Fruit fly (Drosophila melanogaster) whole organism, embryonic: ENCODE data around the gene Atg6.

Experiments
- Aef1 ChIP-seq: fragments of 200-800 bp; sonication (Bioruptor generic); IDR thresholded peaks from 3 replicates; pipeline ENCODE4 v1.3.6; 2022; ENCODE audit warnings: missing biosample characterization, missing genetic modification characterization
- Asciz ChIP-seq: fragments of 200-800 bp; sonication (Bioruptor generic); optimal IDR thresholded peaks from 2 replicates; lab custom pipeline; 2017; ENCODE audit warnings: missing biosample characterization, mild to moderate bottlenecking, missing genetic modification characterization, missing genetic modification reagents
- C15 ChIP-seq: fragments of 200-800 bp; sonication (Bioruptor generic); IDR thresholded peaks from 3 replicates; pipeline ENCODE4 v1.3.6; 2022; ENCODE audit warnings: missing biosample characterization, missing genetic modification characterization
- CG10267 ChIP-seq: fragments of 200-800 bp; sonication (Bioruptor generic); optimal IDR thresholded peaks from 2 replicates; lab custom pipeline; 2018; ENCODE audit warnings: missing biosample characterization, mild to moderate bottlenecking, missing genetic modification characterization, moderate library complexity
- CG10366 ChIP-seq: fragments of 200-800 bp; sonication (Bioruptor generic); IDR thresholded peaks from 2 replicates; pipeline ENCODE4 v1.3.6; 2022; ENCODE audit warnings: missing biosample characterization, missing genetic modification characterization
- CG12236 ChIP-seq: fragments of 200-800 bp; sonication (Bioruptor generic); optimal IDR thresholded peaks from 2 replicates; lab custom pipeline; 2016; ENCODE audit warnings: missing biosample characterization, missing genetic modification characterization
- CG1233 ChIP-seq: fragments of 200-800 bp; sonication (Bioruptor generic); optimal IDR thresholded peaks from 4 replicates; lab custom pipeline; 2018; ENCODE audit warnings: missing biosample characterization, mild to moderate bottlenecking, missing genetic modification characterization
- CG12659 ChIP-seq: fragments of 200-800 bp; sonication (Bioruptor generic); optimal IDR thresholded peaks from 3 replicates; lab custom pipeline; 2017; ENCODE audit warnings: mild to moderate bottlenecking, missing biosample characterization, missing genetic modification reagents, missing genetic modification characterization
- CG14441 ChIP-seq: fragments of 200-800 bp; sonication (Bioruptor generic); IDR thresholded peaks from 2 replicates; pipeline ENCODE4 v1.3.6; 2022; ENCODE audit warnings: missing biosample characterization, missing genetic modification characterization
- CG1603 ChIP-seq: fragments of 200-800 bp; sonication (Bioruptor generic); optimal IDR thresholded peaks from 2 replicates; lab custom pipeline; 2019; ENCODE audit warnings: missing biosample characterization, mild to moderate bottlenecking, missing genetic modification characterization, moderate library complexity
- CG17186 ChIP-seq: fragments of 200-800 bp; sonication (Bioruptor generic); optimal IDR thresholded peaks from 3 replicates; lab custom pipeline; 2017; ENCODE audit warnings: missing biosample characterization, missing genetic modification reagents, missing genetic modification characterization
- CG17912 ChIP-seq: fragments of 200-800 bp; sonication (Bioruptor generic); optimal IDR thresholded peaks from 2 replicates; lab custom pipeline; 2018; ENCODE audit warnings: missing biosample characterization, mild to moderate bottlenecking, missing genetic modification characterization
- CG2889 ChIP-seq: fragments of 200-800 bp; sonication (Bioruptor generic); IDR thresholded peaks from 3 replicates; pipeline ENCODE4 v1.3.6; 2022; ENCODE audit warnings: missing biosample characterization, missing genetic modification characterization
- CG30431 ChIP-seq: fragments of 200-800 bp; sonication (Bioruptor generic); optimal IDR thresholded peaks from 2 replicates; lab custom pipeline; 2017; ENCODE audit warnings: missing biosample characterization, missing genetic modification characterization
- CG3065 ChIP-seq: fragments of 200-800 bp; sonication (Bioruptor generic); optimal IDR thresholded peaks from 2 replicates; lab custom pipeline; 2016; ENCODE audit warnings: missing biosample characterization, missing genetic modification characterization
- CG43689 ChIP-seq: fragments of 200-800 bp; sonication (Bioruptor generic); IDR thresholded peaks from 2 replicates; pipeline ENCODE4 v1.3.6; 2022; ENCODE audit warnings: missing biosample characterization, missing genetic modification characterization
- CG5180 ChIP-seq: fragments of 200-800 bp; sonication (Bioruptor generic); optimal IDR thresholded peaks from 3 replicates; lab custom pipeline; 2017; ENCODE audit warnings: missing biosample characterization, missing genetic modification characterization, mild to moderate bottlenecking, moderate library complexity, missing genetic modification reagents
- CG7928 ChIP-seq: fragments of 200-800 bp; sonication (Bioruptor generic); optimal IDR thresholded peaks from 2 replicates; lab custom pipeline; 2017; ENCODE audit warnings: missing biosample characterization, mild to moderate bottlenecking, missing genetic modification characterization
- CG7987 ChIP-seq: fragments of 200-800 bp; sonication (Bioruptor generic); optimal IDR thresholded peaks from 2 replicates; lab custom pipeline; 2018; ENCODE audit warnings: missing biosample characterization, mild to moderate bottlenecking, missing genetic modification characterization, moderate library complexity
- CG9215 ChIP-seq: fragments of 200-800 bp; sonication (Bioruptor generic); IDR thresholded peaks from 2 replicates; pipeline ENCODE4 v1.3.6; 2022; ENCODE audit warnings: missing biosample characterization, missing genetic modification characterization
- Chrac-16 ChIP-seq: fragments of 200-800 bp; sonication (Bioruptor generic); optimal IDR thresholded peaks from 3 replicates; lab custom pipeline; 2016; ENCODE audit warnings: missing biosample characterization, missing genetic modification characterization
- Doc2 ChIP-seq: fragments of 200-800 bp; sonication (Bioruptor generic); IDR thresholded peaks from 2 replicates; pipeline ENCODE4 v1.3.6; 2022; ENCODE audit warnings: missing biosample characterization, missing genetic modification characterization
- Gug ChIP-seq: fragments of 200-800 bp; sonication (Bioruptor generic); IDR thresholded peaks from 4 replicates; pipeline ENCODE4 v1.3.6; 2022; ENCODE audit warnings: missing biosample characterization, missing genetic modification characterization
- Hey ChIP-seq: fragments of 200-800 bp; sonication (Bioruptor generic); optimal IDR thresholded peaks from 3 replicates; lab custom pipeline; 2018; ENCODE audit warnings: missing biosample characterization, mild to moderate bottlenecking, missing genetic modification characterization
- HmgD ChIP-seq: fragments of 200-800 bp; sonication (Bioruptor generic); optimal IDR thresholded peaks from 3 replicates; lab custom pipeline; 2016; ENCODE audit warnings: missing biosample characterization, missing genetic modification characterization
- Hr78 ChIP-seq, 2 experiments: fragments of 200-800 bp in 1 of 2; fragments of >200 bp in 1 of 2; sonication (Bioruptor generic) in 1 of 2; optimal IDR thresholded peaks; 2 replicates each; lab custom pipeline; 2017 to 2019; ENCODE audit warnings: missing biosample characterization in 2 of 2, missing genetic modification characterization in 2 of 2, mild to moderate bottlenecking in 1 of 2, moderate library complexity in 1 of 2
- Hsf ChIP-seq: fragments of 200-800 bp; sonication (Bioruptor generic); optimal IDR thresholded peaks from 3 replicates; lab custom pipeline; 2016; ENCODE audit warnings: missing biosample characterization, missing genetic modification characterization
- MTF-1 ChIP-seq: fragments of 200-800 bp; sonication (Bioruptor generic); optimal IDR thresholded peaks from 2 replicates; lab custom pipeline; 2018; ENCODE audit warnings: missing biosample characterization, mild to moderate bottlenecking, missing genetic modification characterization, borderline replicate concordance
- NC2α ChIP-seq: fragments of 200-800 bp; sonication (Bioruptor generic); optimal IDR thresholded peaks from 2 replicates; lab custom pipeline; 2016; ENCODE audit warnings: missing biosample characterization, missing genetic modification characterization
- Opbp ChIP-seq: fragments of 200-800 bp; sonication (Bioruptor generic); IDR thresholded peaks from 3 replicates; pipeline ENCODE4 v1.3.6; 2022; ENCODE audit warnings: missing biosample characterization, missing genetic modification characterization; ENCODE audit not compliant: partially characterized antibody
- Sox100B ChIP-seq: fragments of 200-800 bp; sonication (Bioruptor generic); optimal IDR thresholded peaks from 3 replicates; lab custom pipeline; 2018; ENCODE audit warnings: missing biosample characterization, mild to moderate bottlenecking, missing genetic modification characterization
- Sry-β ChIP-seq: fragments of 200-800 bp; sonication (Bioruptor generic); optimal IDR thresholded peaks from 2 replicates; lab custom pipeline; 2018; ENCODE audit warnings: missing biosample characterization, mild to moderate bottlenecking, missing genetic modification characterization, moderate library complexity
- Sry-δ ChIP-seq: fragments of 200-800 bp; sonication (Bioruptor generic); optimal IDR thresholded peaks from 2 replicates; lab custom pipeline; 2016; ENCODE audit warnings: missing biosample characterization, missing genetic modification characterization
- ac ChIP-seq: fragments of 200-800 bp; sonication (Bioruptor generic); optimal IDR thresholded peaks from 3 replicates; lab custom pipeline; 2017; ENCODE audit warnings: missing biosample characterization, mild to moderate bottlenecking, missing genetic modification characterization
- az2 ChIP-seq: fragments of 200-800 bp; sonication (Bioruptor generic); optimal IDR thresholded peaks from 3 replicates; lab custom pipeline; 2016; ENCODE audit warnings: missing biosample characterization, missing genetic modification characterization
- dimm ChIP-seq: fragments of 200-800 bp; sonication (Bioruptor generic); IDR thresholded peaks from 2 replicates; pipeline ENCODE4 v1.3.6; 2022; ENCODE audit warnings: missing biosample characterization, missing genetic modification characterization
- esg ChIP-seq: fragments of 200-800 bp; sonication (Bioruptor generic); conservative IDR thresholded peaks from 2 replicates; pipeline ENCODE4 v1.3.6; 2022; ENCODE audit warnings: missing biosample characterization, missing genetic modification characterization
- fd3F ChIP-seq: fragments of 200-800 bp; sonication (Bioruptor generic); optimal IDR thresholded peaks from 2 replicates; lab custom pipeline; 2018; ENCODE audit warnings: missing biosample characterization, mild to moderate bottlenecking, missing genetic modification characterization, moderate library complexity
- lmd ChIP-seq: fragments of 200-800 bp; sonication (Bioruptor generic); IDR thresholded peaks from 2 replicates; pipeline ENCODE4 v1.3.6; 2022; ENCODE audit warnings: missing biosample characterization, missing genetic modification characterization
- peb ChIP-seq: fragments of 200-800 bp; sonication (Bioruptor generic); IDR thresholded peaks from 2 replicates; pipeline ENCODE4 v1.3.6; 2022; ENCODE audit warnings: missing biosample characterization, missing genetic modification characterization
- pfk ChIP-seq: fragments of 200-800 bp; sonication (Bioruptor generic); optimal IDR thresholded peaks from 2 replicates; lab custom pipeline; 2018; ENCODE audit warnings: missing biosample characterization, mild to moderate bottlenecking, missing genetic modification characterization, moderate library complexity
- pros ChIP-seq: fragments of 200-800 bp; sonication (Bioruptor generic); optimal IDR thresholded peaks from 3 replicates; lab custom pipeline; 2019; ENCODE audit warnings: missing biosample characterization, mild to moderate bottlenecking, missing genetic modification characterization, moderate library complexity
- ranshi ChIP-seq: fragments of 200-800 bp; sonication (Bioruptor generic); IDR thresholded peaks from 2 replicates; pipeline ENCODE4 v1.3.6; 2022; ENCODE audit warnings: missing biosample characterization, missing genetic modification characterization
- ro ChIP-seq: fragments of 200-800 bp; sonication (Bioruptor generic); IDR thresholded peaks from 2 replicates; pipeline ENCODE4 v1.3.6; 2022; ENCODE audit warnings: missing biosample characterization, missing genetic modification characterization
- scrt ChIP-seq: fragments of 200-800 bp; sonication (Bioruptor generic); optimal IDR thresholded peaks from 2 replicates; lab custom pipeline; 2018; ENCODE audit warnings: missing biosample characterization, mild to moderate bottlenecking, missing genetic modification characterization, moderate library complexity
- tio ChIP-seq: fragments of 200-800 bp; sonication (Bioruptor generic); optimal IDR thresholded peaks from 2 replicates; lab custom pipeline; 2017; ENCODE audit warnings: missing biosample characterization, missing genetic modification characterization, inconsistent platforms
- trem ChIP-seq: fragments of 200-800 bp; optimal IDR thresholded peaks from 3 replicates; lab custom pipeline; 2019; ENCODE audit warnings: missing biosample characterization, mild to moderate bottlenecking, missing genetic modification characterization, moderate library complexity
- tx ChIP-seq: fragments of 200-800 bp; sonication (Bioruptor generic); optimal IDR thresholded peaks from 2 replicates; lab custom pipeline; 2016; ENCODE audit warnings: missing biosample characterization, missing genetic modification characterization
- vvl ChIP-seq: fragments of 200-800 bp; sonication (Bioruptor generic); IDR thresholded peaks from 2 replicates; pipeline ENCODE4 v1.3.6; 2022; ENCODE audit warnings: missing biosample characterization, missing genetic modification characterization

Gene Atg6

DNA sequence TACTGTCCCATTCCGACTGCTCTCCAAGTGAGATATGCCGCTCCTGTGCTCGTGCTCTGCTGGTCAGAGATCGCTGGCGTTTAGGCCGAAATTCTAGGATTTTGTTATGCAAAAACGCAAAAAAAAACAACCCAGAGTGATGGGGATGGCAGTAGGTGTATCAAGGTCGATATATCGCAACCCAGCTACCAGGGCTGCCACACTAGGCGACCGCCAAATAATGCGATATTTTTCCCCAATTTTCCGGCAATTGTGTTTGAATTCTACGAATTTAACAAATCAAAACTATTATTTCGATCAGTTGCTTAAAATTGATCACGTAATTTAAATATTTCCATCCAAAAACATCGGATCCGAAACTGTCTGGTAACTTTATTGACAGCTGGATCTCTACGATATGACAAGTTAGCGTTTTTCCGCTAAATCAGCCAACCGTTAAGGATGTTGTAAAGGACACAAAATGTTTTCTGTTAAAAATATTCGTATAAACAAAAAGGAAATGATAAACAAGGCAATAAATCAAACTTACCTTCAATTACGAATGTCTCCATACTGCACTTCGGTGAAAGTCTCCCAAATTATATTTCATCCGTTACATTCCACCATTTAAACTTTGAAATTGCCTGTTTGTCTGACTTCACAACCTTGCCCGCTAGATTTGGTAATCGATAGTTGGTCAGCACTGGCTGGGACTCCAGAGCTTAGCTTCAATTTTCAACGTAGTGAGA is 12.9 kb downstream of the Atg6 start, which contains the start of gene spas (continued):
- TF ChIP-seq ro: peak; percentile 15; the same call in 1 of the 2 replicates
- peak; percentile 13 for TF ChIP-seq NC2α (GFP tag; lab: Kevin White, UChicago)
- peak; percentile 75 for TF ChIP-seq Hsf (GFP tag; lab: Kevin White, UChicago)
- TF ChIP-seq CG17186 (GFP tag; lab: Kevin White, UChicago): peak; percentile 59
- peak; percentile 57 for TF ChIP-seq CG3065 (GFP tag; lab: Kevin White, UChicago)
- peak; percentile 62 for TF ChIP-seq CG12659 (GFP tag; lab: Kevin White, UChicago)
- TF ChIP-seq Aef1: peak; percentile 70
- TF ChIP-seq Gug: peak; percentile 88
- no peak for TF ChIP-seq CG12236
- peak; percentile 78 for TF ChIP-seq CG10366
- peak; percentile 62; the same call in 1 of the 2 replicates for TF ChIP-seq ranshi (GFP tag; lab: Robert Waterston, UW)
- TF ChIP-seq CG17912 (GFP tag; lab: Kevin White, UChicago): no peak
- no peak for TF ChIP-seq Asciz (GFP tag; lab: Kevin White, UChicago)
- peak; percentile 81 for TF ChIP-seq vvl (GFP tag; lab: Robert Waterston, UW)
- peak; percentile 74 for TF ChIP-seq lmd (GFP tag; lab: Robert Waterston, UW)
- no peak for TF ChIP-seq Doc2 (GFP tag; lab: Robert Waterston, UW)
- peak; percentile 50 for TF ChIP-seq HmgD (GFP tag; lab: Kevin White, UChicago)
- peak; percentile 84 for TF ChIP-seq trem
- TF ChIP-seq ac (GFP tag; lab: Kevin White, UChicago): no peak
- TF ChIP-seq fd3F (GFP tag; lab: Kevin White, UChicago): peak; percentile 40
- TF ChIP-seq tx: peak; percentile 83
- peak; percentile 77 for TF ChIP-seq Chrac-16
- no peak for TF ChIP-seq scrt (GFP tag; lab: Kevin White, UChicago)
- TF ChIP-seq pros (GFP tag; lab: Kevin White, UChicago): no peak
- TF ChIP-seq MTF-1 (GFP tag; lab: Kevin White, UChicago): no peak
- TF ChIP-seq Sry-δ (GFP tag; lab: Kevin White, UChicago): peak; percentile 95
- TF ChIP-seq Hr78 (GFP tag; optimal IDR thresholded peaks at IDR 0.05; lab: Kevin White, UChicago): no peak
- peak; percentile 63 for TF ChIP-seq peb (GFP tag; lab: Robert Waterston, UW)
- peak; percentile 90 for TF ChIP-seq CG7928 (GFP tag; lab: Kevin White, UChicago)
- no peak for TF ChIP-seq Sox100B (GFP tag; lab: Kevin White, UChicago)
- TF ChIP-seq CG9215 (GFP tag; lab: Robert Waterston, UW): peak; percentile 78
- TF ChIP-seq dimm: peak; percentile 54
- TF ChIP-seq CG1603 (tag; lab: Kevin White, UChicago): peak; percentile 90
- peak; percentile 93 for TF ChIP-seq Opbp
- peak; percentile 70 for TF ChIP-seq esg (GFP tag; lab: Robert Waterston, UW)
- TF ChIP-seq CG2889 (GFP tag; lab: Robert Waterston, UW): 0 out of 3 replicates have a peak, but pooled peaks have one; percentile 49
- TF ChIP-seq Hey (tag; lab: Kevin White, UChicago): no peak
- peak; percentile 96 for TF ChIP-seq Sry-β
- TF ChIP-seq C15 (GFP tag; lab: Robert Waterston, UW): 0 out of 3 replicates have a peak, but pooled peaks have one; percentile 37
- TF ChIP-seq CG30431 (GFP tag; lab: Kevin White, UChicago): peak; percentile 61
- no peak for TF ChIP-seq tio (GFP tag; lab: Kevin White, UChicago)
- TF ChIP-seq CG1233 (GFP tag; lab: Kevin White, UChicago): peak; percentile 48
- peak; percentile 74 for TF ChIP-seq CG14441 (GFP tag; lab: Robert Waterston, UW)
- TF ChIP-seq CG43689 (GFP tag; lab: Robert Waterston, UW): no peak
- no peak for TF ChIP-seq CG5180 (GFP tag; lab: Kevin White, UChicago)
- no peak for TF ChIP-seq CG7987
- TF ChIP-seq az2: peak; percentile 57
- TF ChIP-seq pfk (GFP tag; lab: Kevin White, UChicago): no peak
- peak; percentile 65 for TF ChIP-seq CG10267
